Fruit fly (Drosophila melanogaster): Measurements from ENCODE around the gene bru2.

- TF ChIP-seq net (GFP tag; optimal IDR thresholded peaks at IDR 0.05) (peak; percentile 43), Gug (GFP tag; IDR thresholded peaks at IDR 0.05) (no peak), Smox (GFP tag; optimal IDR thresholded peaks at IDR 0.05) (peak; percentile 23), Sox15 (GFP tag; optimal IDR thresholded peaks at IDR 0.05) (peak; percentile 8), fkh (GFP tag; optimal IDR thresholded peaks at IDR 0.05) (no peak), CG8632 (GFP tag; optimal IDR thresholded peaks at IDR 0.05) (peak; percentile 68), dsx (GFP tag; optimal IDR thresholded peaks at IDR 0.05; ENCODE audit: poor library complexity, severe bottlenecking) (peak; percentile 68), CG6854 (GFP tag; optimal IDR thresholded peaks at IDR 0.05) (peak; percentile 25), salr (GFP tag; optimal IDR thresholded peaks at IDR 0.05) (peak in 1 of 2 experiments; percentile 79), Blimp-1 (GFP tag; optimal IDR thresholded peaks at IDR 0.05) (peak; percentile 27), CG6163 (GFP tag; IDR thresholded peaks at IDR 0.05) (0 out of 3 replicates have a peak, but pooled peaks have one; percentile 27)
These were observed 83.6 kb downstream of the bru2 start, which contains the start of the genes CG5446 and Trm1 for dm6 chr2L:12427487-12428101.
